Worm (Caenorhabditis elegans): ENCODE data around the gene lmd-4.

The lmd-4 gene

ce11 chrV:7357132-7357531, 36.3 kb upstream of the lmd-4 start, which contains the start of gene C03G6.6:
Gene C03G6.6, plus strand, starts transcription at chrV:7357432.
- TF ChIP-seq dmd-9 (GFP tag; IDR thresholded peaks at IDR 0.05) (no peak), Y105C5A.15 (GFP tag; IDR thresholded peaks at IDR 0.05) (no peak), egl-27 (tag; optimal IDR thresholded peaks at IDR 0.05) (no peak), ceh-62 (tag; optimal IDR thresholded peaks at IDR 0.05) (no peak), mes-2 (tag; optimal IDR thresholded peaks at IDR 0.05; ENCODE audit: poor library complexity, severe bottlenecking) (no peak), zag-1 (tag; optimal IDR thresholded peaks at IDR 0.05) (no peak), nhr-6 (tag; optimal IDR thresholded peaks at IDR 0.05) (no peak), lin-29 (GFP tag; IDR thresholded peaks at IDR 0.05) (no peak), nhr-237 (tag; optimal IDR thresholded peaks at IDR 0.05) (no peak), D1046.2 (GFP tag; IDR thresholded peaks at IDR 0.05) (no peak), php-3 (GFP tag; IDR thresholded peaks at IDR 0.05) (no peak), zfp-3 (GFP tag; conservative IDR thresholded peaks at IDR 0.05) (no peak), F37D6.2 (tag; optimal IDR thresholded peaks at IDR 0.05) (no peak), Y5F2A.4 (GFP tag; optimal IDR thresholded peaks at IDR 0.05) (no peak), tag-97 (GFP tag; IDR thresholded peaks at IDR 0.05) (no peak), snpc-4 (tag; optimal IDR thresholded peaks at IDR 0.05) (no peak), set-16 (GFP tag; IDR thresholded peaks at IDR 0.05) (no peak), ZK337.2 (GFP tag; IDR thresholded peaks at IDR 0.05) (no peak)

ce11 chrV:7356684-7357083, 35.9 kb upstream of the lmd-4 start, which contains the start of gene C03G6.21:
Gene C03G6.21, minus strand, starts transcription at chrV:7356784.
- TF ChIP-seq ama-1 (optimal IDR thresholded peaks at IDR 0.05) (no peak), zip-11 (GFP tag; IDR thresholded peaks at IDR 0.05) (no peak), ZK337.2 (GFP tag; IDR thresholded peaks at IDR 0.05) (no peak), nhr-77 (tag; optimal IDR thresholded peaks at IDR 0.05) (no peak), F37D6.2 (tag; optimal IDR thresholded peaks at IDR 0.05) (no peak), mxl-3 (GFP tag; optimal IDR thresholded peaks at IDR 0.05) (no peak), zag-1 (tag; optimal IDR thresholded peaks at IDR 0.05) (no peak), skn-1 (tag; optimal IDR thresholded peaks at IDR 0.05) (no peak), Y5F2A.4 (GFP tag; optimal IDR thresholded peaks at IDR 0.05) (no peak), ceh-62 (tag; optimal IDR thresholded peaks at IDR 0.05) (no peak), mdt-29 (GFP tag; IDR thresholded peaks at IDR 0.05) (no peak), egl-27 (tag; optimal IDR thresholded peaks at IDR 0.05) (no peak), mdl-1 (tag; optimal IDR thresholded peaks at IDR 0.05) (no peak), daf-12 (tag; optimal IDR thresholded peaks at IDR 0.05) (no peak), nhr-11 (tag; optimal IDR thresholded peaks at IDR 0.05) (no peak), madf-5 (GFP tag; IDR thresholded peaks at IDR 0.05) (no peak), nhr-48 (tag; optimal IDR thresholded peaks at IDR 0.05) (no peak), T20F7.1 (GFP tag; optimal IDR thresholded peaks at IDR 0.05) (no peak), attf-4 (tag; optimal IDR thresholded peaks at IDR 0.05) (no peak)

ce11 chrV:7355464-7355863, 34.7 kb upstream of the lmd-4 start, which contains the start of gene tag-293:
Gene tag-293, minus strand, starts transcription at chrV:7355564.
- no peak for TF ChIP-seq ctbp-1 (GFP tag; IDR thresholded peaks at IDR 0.05)
- TF ChIP-seq lsy-2 (tag; optimal IDR thresholded peaks at IDR 0.05): no peak
- no peak for TF ChIP-seq duxl-1 (tag; optimal IDR thresholded peaks at IDR 0.05; ENCODE audit: poor library complexity)
- no peak for TF ChIP-seq T20F7.1 (GFP tag; optimal IDR thresholded peaks at IDR 0.05)
- TF ChIP-seq ZK337.2 (GFP tag; IDR thresholded peaks at IDR 0.05): no peak
- TF ChIP-seq D1046.2 (GFP tag; IDR thresholded peaks at IDR 0.05): no peak
- TF ChIP-seq ztf-11 (tag; optimal IDR thresholded peaks at IDR 0.05): no peak

ce11 chrV:7353602-7354001, 32.8 kb upstream of the lmd-4 start:
- peak in 1 of 2 experiments; percentile 92 for TF ChIP-seq unc-62 (GFP tag; optimal IDR thresholded peaks at IDR 0.05 in 1 of 2)
- no peak for TF ChIP-seq unc-62 (tag; optimal IDR thresholded peaks at IDR 0.05)
- TF ChIP-seq mxl-2 (GFP tag; conservative IDR thresholded peaks at IDR 0.05): no peak
